Fruit fly (Drosophila melanogaster) whole organism, embryonic: Measurements from ENCODE around the gene CG6569.

Experiments used
- Ada2b ChIP-seq: fragments of 200-800 bp; sonication (Bioruptor generic); IDR thresholded peaks from 2 replicates; pipeline ENCODE4 v1.3.6; 2022; ENCODE audit warnings: missing biosample characterization, missing genetic modification characterization
- Atf6 ChIP-seq: fragments of 200-800 bp; sonication (Bioruptor generic); IDR thresholded peaks from 2 replicates; pipeline ENCODE4 v1.3.6; 2022; ENCODE audit warnings: missing biosample characterization, missing genetic modification characterization
- BEAF-32 ChIP-seq: fragments of 200-800 bp; sonication (Bioruptor generic); optimal IDR thresholded peaks from 3 replicates; lab custom pipeline; 2017; ENCODE audit warnings: missing biosample characterization, missing genetic modification characterization, mild to moderate bottlenecking, moderate library complexity, missing genetic modification reagents
- CG10267 ChIP-seq: fragments of 200-800 bp; sonication (Bioruptor generic); optimal IDR thresholded peaks from 2 replicates; lab custom pipeline; 2018; ENCODE audit warnings: missing biosample characterization, mild to moderate bottlenecking, missing genetic modification characterization, moderate library complexity
- CG11247 ChIP-seq: fragments of 200-800 bp; sonication (Bioruptor generic); IDR thresholded peaks from 2 replicates; pipeline ENCODE4 v1.3.6; 2022; ENCODE audit warnings: missing biosample characterization, missing genetic modification characterization
- CG11456 ChIP-seq: fragments of 200-800 bp; sonication (Bioruptor generic); IDR thresholded peaks from 3 replicates; pipeline ENCODE4 v1.3.6; 2022; ENCODE audit warnings: missing biosample characterization, missing genetic modification characterization
- CG11696 ChIP-seq: fragments of 200-800 bp; sonication (Bioruptor generic); IDR thresholded peaks from 2 replicates; pipeline ENCODE4 v1.3.6; 2022; ENCODE audit warnings: missing biosample characterization, missing genetic modification characterization
- CG12104 ChIP-seq: fragments of 200-800 bp; sonication (Bioruptor generic); optimal IDR thresholded peaks from 3 replicates; lab custom pipeline; 2016; ENCODE audit warnings: missing biosample characterization, missing genetic modification characterization
- CG12391 ChIP-seq: fragments of 200-800 bp; sonication (Bioruptor generic); optimal IDR thresholded peaks from 3 replicates; lab custom pipeline; 2018; ENCODE audit warnings: missing biosample characterization, mild to moderate bottlenecking, missing genetic modification characterization, moderate library complexity
- CG13424 ChIP-seq: fragments of 200-800 bp; sonication (Bioruptor generic); optimal IDR thresholded peaks from 2 replicates; lab custom pipeline; 2019; ENCODE audit warnings: missing biosample characterization, mild to moderate bottlenecking, missing genetic modification characterization, moderate library complexity
- CG14441 ChIP-seq: fragments of 200-800 bp; sonication (Bioruptor generic); IDR thresholded peaks from 2 replicates; pipeline ENCODE4 v1.3.6; 2022; ENCODE audit warnings: missing biosample characterization, missing genetic modification characterization
- CG16779 ChIP-seq: fragments of 200-800 bp; sonication (Bioruptor generic); IDR thresholded peaks from 2 replicates; pipeline ENCODE4 v1.3.6; 2022; ENCODE audit warnings: missing biosample characterization, missing genetic modification characterization
- CG18619 ChIP-seq: fragments of 200-800 bp; sonication (Bioruptor generic); optimal IDR thresholded peaks from 3 replicates; lab custom pipeline; 2017; ENCODE audit warnings: missing biosample characterization, mild to moderate bottlenecking, missing genetic modification characterization
- CG2120 ChIP-seq: fragments of 200-800 bp; sonication (Bioruptor generic); optimal IDR thresholded peaks from 3 replicates; lab custom pipeline; 2016; ENCODE audit warnings: missing biosample characterization, missing genetic modification characterization
- CG2199 ChIP-seq: fragments of 200-800 bp; sonication (Bioruptor generic); IDR thresholded peaks from 3 replicates; pipeline ENCODE4 v1.3.6; 2022; ENCODE audit warnings: missing biosample characterization, missing genetic modification characterization
- CG2712 ChIP-seq: fragments of 200-800 bp; optimal IDR thresholded peaks from 3 replicates; lab custom pipeline; 2019; ENCODE audit warnings: missing biosample characterization, mild to moderate bottlenecking, missing genetic modification characterization, moderate library complexity
- CG30020 ChIP-seq: fragments of 200-800 bp; optimal IDR thresholded peaks from 2 replicates; lab custom pipeline; 2019; ENCODE audit warnings: missing biosample characterization, mild to moderate bottlenecking, missing genetic modification characterization, moderate library complexity
- CG3838 ChIP-seq: fragments of 200-800 bp; sonication (Bioruptor generic); optimal IDR thresholded peaks from 3 replicates; lab custom pipeline; 2016; ENCODE audit warnings: missing biosample characterization, missing genetic modification characterization
- CG5953 ChIP-seq: fragments of 200-800 bp; sonication (Bioruptor generic); IDR thresholded peaks from 2 replicates; pipeline ENCODE4 v1.3.6; 2022; ENCODE audit warnings: missing biosample characterization, missing genetic modification characterization
- CG9876 ChIP-seq: fragments of 200-800 bp; sonication (Bioruptor generic); optimal IDR thresholded peaks from 2 replicates; lab custom pipeline; 2016; ENCODE audit warnings: missing biosample characterization, missing genetic modification characterization
- Drgx ChIP-seq: fragments of 200-800 bp; sonication (Bioruptor generic); IDR thresholded peaks from 2 replicates; pipeline ENCODE4 v1.3.6; 2022; ENCODE audit warnings: missing biosample characterization, missing genetic modification characterization
- Ets65A ChIP-seq: fragments of 200-800 bp; sonication (Bioruptor generic); peaks from one replicate; lab custom pipeline; 2016; ENCODE audit warnings: missing biosample characterization, missing genetic modification characterization
- HLH4C ChIP-seq: fragments of 200-800 bp; sonication (Bioruptor generic); IDR thresholded peaks from 3 replicates; pipeline ENCODE4 v1.3.6; 2022; ENCODE audit warnings: missing biosample characterization, missing genetic modification characterization; ENCODE audit not compliant: partially characterized antibody
- Nf-YB ChIP-seq: fragments of 200-800 bp; sonication (Bioruptor generic); optimal IDR thresholded peaks from 3 replicates; lab custom pipeline; 2019; ENCODE audit warnings: missing biosample characterization, mild to moderate bottlenecking, missing genetic modification characterization, moderate library complexity
- Ptx1 ChIP-seq: fragments of 200-800 bp; sonication (Bioruptor generic); IDR thresholded peaks from 2 replicates; pipeline ENCODE4 v1.3.6; 2022; ENCODE audit warnings: missing biosample characterization, missing genetic modification characterization
- Rx ChIP-seq: fragments of 200-800 bp; sonication (Bioruptor generic); IDR thresholded peaks from 2 replicates; pipeline ENCODE4 v1.3.6; 2022; ENCODE audit warnings: missing biosample characterization, missing genetic modification characterization
- Sox102F ChIP-seq: fragments of 200-800 bp; sonication (Bioruptor generic); optimal IDR thresholded peaks from 2 replicates; lab custom pipeline; 2018; ENCODE audit warnings: missing biosample characterization, mild to moderate bottlenecking, missing genetic modification characterization, moderate library complexity
- TFAM ChIP-seq: fragments of 200-800 bp; sonication (Bioruptor generic); optimal IDR thresholded peaks from 2 replicates; lab custom pipeline; 2017; ENCODE audit warnings: missing biosample characterization, missing genetic modification characterization, inconsistent platforms
- ap ChIP-seq: fragments of 200-800 bp; sonication (Bioruptor generic); IDR thresholded peaks from 2 replicates; pipeline ENCODE4 v1.3.6; 2022; ENCODE audit warnings: missing biosample characterization, missing genetic modification characterization
- ara ChIP-seq: fragments of 200-800 bp; sonication (Bioruptor generic); IDR thresholded peaks from 2 replicates; pipeline ENCODE4 v1.3.6; 2022; ENCODE audit warnings: missing biosample characterization, missing genetic modification characterization
- crol ChIP-seq: fragments of 200-800 bp; sonication (Bioruptor generic); IDR thresholded peaks from 2 replicates; pipeline ENCODE4 v1.3.6; 2022; ENCODE audit warnings: missing biosample characterization, missing genetic modification characterization
- crp ChIP-seq, 2 experiments: fragments of 200-800 bp; sonication (Bioruptor generic); optimal IDR thresholded peaks; 2 replicates in 1 of 2; 3 replicates in 1 of 2; lab custom pipeline; 2017; ENCODE audit warnings: missing biosample characterization in 2 of 2, missing genetic modification characterization in 2 of 2, mild to moderate bottlenecking in 1 of 2, moderate library complexity in 1 of 2
- dmrt11E ChIP-seq: fragments of 200-800 bp; sonication (Bioruptor generic); optimal IDR thresholded peaks from 3 replicates; lab custom pipeline; 2018; ENCODE audit warnings: missing biosample characterization, mild to moderate bottlenecking, missing genetic modification characterization, moderate library complexity
- eyg ChIP-seq: fragments of 200-800 bp; sonication (Bioruptor generic); optimal IDR thresholded peaks from 3 replicates; lab custom pipeline; 2016; ENCODE audit warnings: missing biosample characterization, missing genetic modification characterization
- gfzf ChIP-seq: fragments of 200-800 bp; sonication (Bioruptor generic); optimal IDR thresholded peaks from 2 replicates; lab custom pipeline; 2016; ENCODE audit warnings: missing biosample characterization, mild to moderate bottlenecking, missing genetic modification characterization, moderate library complexity
- gsb ChIP-seq: fragments of 200-800 bp; sonication (Bioruptor generic); IDR thresholded peaks from 2 replicates; pipeline ENCODE4 v1.3.6; 2022; ENCODE audit warnings: missing biosample characterization, missing genetic modification characterization
- kah ChIP-seq: fragments of 200-800 bp; sonication (Bioruptor generic); optimal IDR thresholded peaks from 2 replicates; lab custom pipeline; 2018; ENCODE audit warnings: missing biosample characterization, mild to moderate bottlenecking, missing genetic modification characterization
- ken ChIP-seq: fragments of 200-800 bp; sonication (Bioruptor generic); IDR thresholded peaks from 3 replicates; pipeline ENCODE4 v1.3.6; 2022; ENCODE audit warnings: missing biosample characterization, missing genetic modification characterization
- lbe ChIP-seq: fragments of 200-800 bp; sonication (Bioruptor generic); optimal IDR thresholded peaks from 2 replicates; lab custom pipeline; 2016; ENCODE audit warnings: missing biosample characterization, mild to moderate bottlenecking, missing genetic modification characterization
- lola ChIP-seq, 3 experiments: fragments of >200 bp in 2 of 3; fragments of 200-800 bp in 1 of 3; sonication (Bioruptor generic) in 1 of 3; optimal IDR thresholded peaks; 2 replicates each; lab custom pipeline; 2017 to 2019; ENCODE audit warnings: missing biosample characterization in 3 of 3, missing genetic modification characterization in 3 of 3, mild to moderate bottlenecking in 1 of 3, moderate library complexity in 1 of 3
- maf-S ChIP-seq: fragments of 200-800 bp; sonication (Bioruptor generic); optimal IDR thresholded peaks from 2 replicates; lab custom pipeline; 2016; ENCODE audit warnings: missing biosample characterization, missing genetic modification characterization
- nmo ChIP-seq: fragments of 200-800 bp; sonication (Bioruptor generic); optimal IDR thresholded peaks from 2 replicates; lab custom pipeline; 2018; ENCODE audit warnings: missing biosample characterization, mild to moderate bottlenecking, missing genetic modification characterization, moderate library complexity
- otp ChIP-seq: fragments of 200-800 bp; sonication (Bioruptor generic); IDR thresholded peaks from 3 replicates; pipeline ENCODE4, ENCODE4 v1.3.6; 2022; ENCODE audit warnings: missing biosample characterization, missing genetic modification characterization
- phol ChIP-seq: fragments of 200-800 bp; sonication (Bioruptor generic); optimal IDR thresholded peaks from 3 replicates; lab custom pipeline; 2018; ENCODE audit warnings: missing biosample characterization, mild to moderate bottlenecking, missing genetic modification characterization, moderate library complexity
- row ChIP-seq: fragments of 200-800 bp; sonication (Bioruptor generic); IDR thresholded peaks from 3 replicates; pipeline ENCODE4 v1.3.6; 2022; ENCODE audit warnings: missing biosample characterization, missing genetic modification characterization
- sr ChIP-seq: fragments of 200-800 bp; sonication (Bioruptor generic); IDR thresholded peaks from 3 replicates; pipeline ENCODE4 v1.3.6; 2022; ENCODE audit warnings: missing biosample characterization, missing genetic modification characterization
- stwl ChIP-seq: fragments of 200-800 bp; sonication (Bioruptor generic); optimal IDR thresholded peaks from 3 replicates; lab custom pipeline; 2018; ENCODE audit warnings: missing biosample characterization, mild to moderate bottlenecking, missing genetic modification characterization, moderate library complexity
- wdn ChIP-seq: fragments of 200-800 bp; sonication (Bioruptor generic); IDR thresholded peaks from 2 replicates; pipeline ENCODE4 v1.3.6; 2022; ENCODE audit warnings: missing biosample characterization, missing genetic modification characterization
- wek ChIP-seq: fragments of 200-800 bp; sonication (Bioruptor generic); optimal IDR thresholded peaks from 3 replicates; lab custom pipeline; 2018; ENCODE audit warnings: missing biosample characterization, mild to moderate bottlenecking, missing genetic modification characterization, moderate library complexity
- zf30C ChIP-seq: fragments of 200-800 bp; sonication (Bioruptor generic); optimal IDR thresholded peaks from 3 replicates; lab custom pipeline; 2018; ENCODE audit warnings: missing biosample characterization, mild to moderate bottlenecking, missing genetic modification characterization
- zfh2 ChIP-seq: fragments of 200-800 bp; sonication (Bioruptor generic); optimal IDR thresholded peaks from 2 replicates; lab custom pipeline; 2016; ENCODE audit warnings: missing biosample characterization, missing genetic modification characterization

CG6569 gene

dm6 chr3R:21827453-21828039 lies 40.2 kb downstream of the CG6569 start (continued):
- no peak for TF ChIP-seq sr
- no peak for TF ChIP-seq CG11696 (GFP tag; lab: Robert Waterston, UW)
- peak; percentile 15 for TF ChIP-seq CG12391 (tag; lab: Kevin White, UChicago)
- TF ChIP-seq lola (GFP tag; optimal IDR thresholded peaks at IDR 0.05; lab: Kevin White, UChicago) = peak in 1 of 3 experiments; percentile 3
- TF ChIP-seq BEAF-32 (GFP tag; lab: Kevin White, UChicago) = no peak
- peak; percentile 87; the same call in 1 of the 2 replicates for TF ChIP-seq crol (GFP tag; lab: Robert Waterston, UW)
- no peak for TF ChIP-seq CG12104 (GFP tag; lab: Kevin White, UChicago)
- peak; percentile 59 for TF ChIP-seq kah (GFP tag; lab: Kevin White, UChicago)
- no peak for TF ChIP-seq zfh2 (GFP tag; lab: Kevin White, UChicago)
- TF ChIP-seq CG10267 (tag; lab: Kevin White, UChicago) = no peak
- TF ChIP-seq lbe = no peak
- no peak for TF ChIP-seq gsb (GFP tag; lab: Robert Waterston, UW)
- no peak for TF ChIP-seq gfzf (GFP tag; lab: Kevin White, UChicago)
- no peak for TF ChIP-seq Ada2b
- TF ChIP-seq CG30020 (tag; lab: Kevin White, UChicago) = no peak
- TF ChIP-seq CG9876 (GFP tag; lab: Kevin White, UChicago) = no peak
- peak; percentile 34; the same call in 1 of the 2 replicates for TF ChIP-seq Drgx (GFP tag; lab: Robert Waterston, UW)
- TF ChIP-seq CG2199 (GFP tag; lab: Robert Waterston, UW) = peak; percentile 49; the same call in 2 of the 3 replicates
- no peak for TF ChIP-seq CG13424 (tag; lab: Kevin White, UChicago)
- no peak for TF ChIP-seq ken (GFP tag; lab: Robert Waterston, UW)
- TF ChIP-seq ara (GFP tag; lab: Robert Waterston, UW) = no peak
- no peak for TF ChIP-seq CG18619
- TF ChIP-seq crp (GFP tag; optimal IDR thresholded peaks at IDR 0.05; lab: Kevin White, UChicago) = no peak
- TF ChIP-seq nmo (GFP tag; lab: Kevin White, UChicago) = peak; percentile 30
- TF ChIP-seq wdn = no peak
- peak; percentile 25 for TF ChIP-seq Sox102F (GFP tag; lab: Kevin White, UChicago)
- TF ChIP-seq CG2120 (GFP tag; lab: Kevin White, UChicago) = no peak
- no peak for TF ChIP-seq Nf-YB (GFP tag; lab: Kevin White, UChicago)
- TF ChIP-seq Rx (GFP tag; lab: Robert Waterston, UW) = no peak
- peak; percentile 9 for TF ChIP-seq dmrt11E (tag; lab: Kevin White, UChicago)
- no peak for TF ChIP-seq CG16779 (GFP tag; lab: Robert Waterston, UW)
- TF ChIP-seq HLH4C (GFP tag; lab: Robert Waterston, UW) = peak; percentile 38; the same call in 2 of the 3 replicates
- TF ChIP-seq maf-S (GFP tag; lab: Kevin White, UChicago) = no peak
- TF ChIP-seq wek = no peak
- TF ChIP-seq otp (GFP tag; lab: Robert Waterston, UW) = 0 out of 3 replicates have a peak, but pooled peaks have one; percentile 11
- no peak for TF ChIP-seq TFAM
- TF ChIP-seq Ets65A = peak; percentile 11
- no peak for TF ChIP-seq CG11247 (GFP tag; lab: Robert Waterston, UW)
- TF ChIP-seq CG11456 (GFP tag; lab: Robert Waterston, UW) = no peak
- TF ChIP-seq ap (GFP tag; lab: Robert Waterston, UW) = no peak
- TF ChIP-seq zf30C (GFP tag; lab: Kevin White, UChicago) = peak; percentile 65
- TF ChIP-seq CG5953 (GFP tag; lab: Robert Waterston, UW) = no peak
- 0 out of 2 replicates have a peak, but pooled peaks have one; percentile 21 for TF ChIP-seq Ptx1 (GFP tag; lab: Robert Waterston, UW)
- TF ChIP-seq Atf6 (GFP tag; lab: Robert Waterston, UW) = no peak
- peak; percentile 20 for TF ChIP-seq phol (tag; lab: Kevin White, UChicago)
- no peak for TF ChIP-seq CG3838 (GFP tag; lab: Kevin White, UChicago)
- TF ChIP-seq stwl (tag; lab: Kevin White, UChicago) = no peak
- peak; percentile 34 for TF ChIP-seq CG2712 (tag; lab: Kevin White, UChicago)
- TF ChIP-seq eyg (GFP tag; lab: Kevin White, UChicago) = no peak
- no peak for TF ChIP-seq CG14441
- TF ChIP-seq row (GFP tag; lab: Robert Waterston, UW) = peak; percentile 54; the same call in 2 of the 3 replicates
